Worm (Caenorhabditis elegans) whole organism, late embryonic: ENCODE measurements around the gene fbxa-2.

Experiments used
- F13H6.1 ChIP-seq: sonication (generic microtip); optimal IDR thresholded peaks from 2 replicates; lab custom pipeline; 2016; ENCODE audit warnings: missing genetic modification characterization, missing compliant biosample characterization
- K09A11.1 ChIP-seq: sonication (generic microtip); optimal IDR thresholded peaks from 2 replicates; lab custom pipeline; 2017; ENCODE audit warnings: antibody characterized with exemption, mild to moderate bottlenecking, missing genetic modification characterization, missing compliant biosample characterization; ENCODE audit not compliant: insufficient read depth
- ahr-1 ChIP-seq: sonication (generic microtip); optimal IDR thresholded peaks from 2 replicates; lab custom pipeline; 2016; ENCODE audit warnings: missing genetic modification characterization, missing compliant biosample characterization
- ama-1 ChIP-seq: fragments of 150-350 bp; optimal IDR thresholded peaks from 2 replicates; lab custom pipeline; 2014
- ceh-14 ChIP-seq: sonication (generic microtip); optimal IDR thresholded peaks from 2 replicates; lab custom pipeline; 2016; ENCODE audit warnings: missing genotype, missing genetic modification characterization, missing compliant biosample characterization
- ceh-19 ChIP-seq: fragments of 200-800 bp; sonication (Bioruptor generic); optimal IDR thresholded peaks from 2 replicates; lab custom pipeline; 2018; ENCODE audit warnings: mild to moderate bottlenecking, missing genetic modification characterization, missing compliant biosample characterization
- ceh-22 ChIP-seq: sonication (generic microtip); optimal IDR thresholded peaks from 2 replicates; lab custom pipeline; 2017; ENCODE audit warnings: missing biosample characterization, missing genetic modification characterization
- ceh-45 ChIP-seq: fragments of 200-800 bp; sonication (Bioruptor generic); IDR thresholded peaks from 2 replicates; pipeline ENCODE4 v1.3.6; 2022; ENCODE audit warnings: missing genetic modification reagents, missing genetic modification characterization, missing compliant biosample characterization
- ceh-48 ChIP-seq: sonication (generic microtip); optimal IDR thresholded peaks from 2 replicates; lab custom pipeline; 2016; ENCODE audit warnings: missing genetic modification characterization, inconsistent platforms, missing compliant biosample characterization
- che-1 ChIP-seq: sonication (generic microtip); optimal IDR thresholded peaks from 2 replicates; lab custom pipeline; 2016; ENCODE audit warnings: mild to moderate bottlenecking, missing genetic modification characterization, missing compliant biosample characterization
- dmd-4 ChIP-seq: sonication (generic microtip); optimal IDR thresholded peaks from 2 replicates; lab custom pipeline; 2016; ENCODE audit warnings: borderline replicate concordance, missing genetic modification characterization, missing compliant biosample characterization
- dve-1 ChIP-seq: sonication (generic microtip); optimal IDR thresholded peaks from 2 replicates; lab custom pipeline; 2017; ENCODE audit warnings: antibody characterized with exemption, mild to moderate bottlenecking, missing genetic modification characterization, missing compliant biosample characterization
- elt-2 ChIP-seq: sonication (generic microtip); optimal IDR thresholded peaks from 2 replicates; lab custom pipeline; 2016; ENCODE audit warnings: missing genetic modification reagents, missing genetic modification characterization, missing compliant biosample characterization
- ets-4 ChIP-seq: sonication (generic microtip); optimal IDR thresholded peaks from 2 replicates; lab custom pipeline; 2016; ENCODE audit warnings: missing genetic modification characterization, missing compliant biosample characterization
- fax-1 ChIP-seq: sonication (generic microtip); optimal IDR thresholded peaks from 2 replicates; lab custom pipeline; 2016; ENCODE audit warnings: missing genotype, missing genetic modification characterization, missing compliant biosample characterization
- gmeb-2 ChIP-seq: sonication (generic microtip); optimal IDR thresholded peaks from 2 replicates; lab custom pipeline; 2016; ENCODE audit warnings: missing genetic modification characterization, inconsistent platforms, missing compliant biosample characterization
- hlh-13 ChIP-seq: fragments of 200-800 bp; sonication (Bioruptor generic); optimal IDR thresholded peaks from 2 replicates; lab custom pipeline; 2018; ENCODE audit warnings: mild to moderate bottlenecking, missing genetic modification characterization, missing compliant biosample characterization
- hlh-15 ChIP-seq: sonication (generic microtip); optimal IDR thresholded peaks from 2 replicates; lab custom pipeline; 2016; ENCODE audit warnings: missing genetic modification characterization, missing compliant biosample characterization
- madf-2 ChIP-seq: sonication (generic microtip); optimal IDR thresholded peaks from 2 replicates; lab custom pipeline; 2017; ENCODE audit warnings: missing genetic modification characterization, missing compliant biosample characterization
- mec-3 ChIP-seq: sonication (generic microtip); optimal IDR thresholded peaks from 2 replicates; lab custom pipeline; 2016; ENCODE audit warnings: borderline replicate concordance, missing genetic modification characterization, missing compliant biosample characterization
- nfya-1 ChIP-seq: sonication (generic microtip); optimal IDR thresholded peaks from 2 replicates; lab custom pipeline; 2017; ENCODE audit warnings: missing genetic modification characterization, mild to moderate bottlenecking, missing compliant biosample characterization, antibody characterized with exemption, moderate library complexity
- nhr-11 ChIP-seq: fragments of 150-350 bp; optimal IDR thresholded peaks from 2 replicates; lab custom pipeline; 2014; ENCODE audit warnings: missing biosample characterization, missing genetic modification characterization
- nhr-232 ChIP-seq: sonication (generic microtip); optimal IDR thresholded peaks from 2 replicates; lab custom pipeline; 2016; ENCODE audit warnings: missing genetic modification characterization, missing compliant biosample characterization
- npax-4 ChIP-seq: sonication (generic microtip); optimal IDR thresholded peaks from 2 replicates; lab custom pipeline; 2016; ENCODE audit warnings: missing genetic modification characterization, missing compliant biosample characterization
- odd-2 ChIP-seq: sonication (generic microtip); optimal IDR thresholded peaks from 2 replicates; lab custom pipeline; 2017; ENCODE audit warnings: antibody characterized with exemption, mild to moderate bottlenecking, missing genetic modification characterization, missing compliant biosample characterization
- pat-9 ChIP-seq: fragments of 200-800 bp; sonication (Bioruptor generic); optimal IDR thresholded peaks from 2 replicates; lab custom pipeline; 2018; ENCODE audit warnings: mild to moderate bottlenecking, missing genetic modification characterization, moderate library complexity, missing compliant biosample characterization
- pax-1 ChIP-seq: fragments of 150-350 bp; optimal IDR thresholded peaks from 2 replicates; lab custom pipeline; 2014; ENCODE audit warnings: missing biosample characterization, missing genetic modification characterization
- pros-1 ChIP-seq: fragments of 150-350 bp; optimal IDR thresholded peaks from 2 replicates; lab custom pipeline; 2014; ENCODE audit warnings: missing biosample characterization, missing genetic modification reagents, missing genetic modification characterization
- sox-2 ChIP-seq: fragments of 200-800 bp; sonication (Bioruptor generic); IDR thresholded peaks from 2 replicates; pipeline ENCODE4 v1.3.6; 2022; ENCODE audit warnings: missing genetic modification reagents, missing genetic modification characterization, missing compliant biosample characterization
- sox-4 ChIP-seq: sonication (generic microtip); optimal IDR thresholded peaks from 2 replicates; lab custom pipeline; 2017; ENCODE audit warnings: mild to moderate bottlenecking, missing genetic modification characterization, inconsistent platforms, missing compliant biosample characterization
- syd-9 ChIP-seq: sonication (generic microtip); optimal IDR thresholded peaks from 2 replicates; lab custom pipeline; 2016; ENCODE audit warnings: mild to moderate bottlenecking, missing genetic modification characterization, moderate library complexity, missing compliant biosample characterization
- tbx-7 ChIP-seq: sonication (generic microtip); optimal IDR thresholded peaks from 2 replicates; lab custom pipeline; 2016; ENCODE audit warnings: missing genotype, missing genetic modification characterization, missing compliant biosample characterization
- ttx-3 ChIP-seq: sonication (generic microtip); optimal IDR thresholded peaks from 2 replicates; lab custom pipeline; 2016; ENCODE audit warnings: missing genetic modification reagents, missing genetic modification characterization, missing compliant biosample characterization
- unc-86 ChIP-seq: sonication (generic microtip); optimal IDR thresholded peaks from 2 replicates; lab custom pipeline; 2016; ENCODE audit warnings: missing genetic modification characterization, missing compliant biosample characterization
- ztf-16 ChIP-seq: sonication (generic microtip); optimal IDR thresholded peaks from 2 replicates; lab custom pipeline; 2017; ENCODE audit warnings: missing genetic modification characterization, missing compliant biosample characterization

Gene fbxa-2

ce11 chrV:16229896-16230295 lies 39.6 kb downstream of the fbxa-2 start, which contains the start of the genes F21H7.2 and F21H7.12:
Gene F21H7.2 (minus strand): TSS chrV:16229996.
Gene F21H7.12 (plus strand): TSS chrV:16230165.
- no peak for TF ChIP-seq madf-2 (tag; lab: Kevin White, UChicago)

- TF ChIP-seq sox-4 (no peak), ceh-14 (tag; lab: Kevin White, UChicago) (no peak), ceh-45 (GFP tag; lab: Robert Waterston, UW) (no peak), ama-1 (lab: Kevin White, UChicago) (no peak), madf-2 (tag; lab: Kevin White, UChicago) (no peak), ttx-3 (tag; lab: Kevin White, UChicago) (no peak), che-1 (no peak), elt-2 (tag; lab: Kevin White, UChicago) (no peak), pat-9 (no peak), hlh-15 (tag; lab: Kevin White, UChicago) (no peak), ceh-22 (tag; lab: Kevin White, UChicago) (no peak), odd-2 (tag; lab: Kevin White, UChicago) (no peak), pax-1 (tag; lab: Kevin White, UChicago) (no peak)
Observed at ce11 chrV:16229439-16229838, 40.0 kb downstream of the fbxa-2 start.

- no peak for TF ChIP-seq dmd-4
- no peak for TF ChIP-seq ceh-22 (tag; lab: Kevin White, UChicago)
- TF ChIP-seq nfya-1 (tag; lab: Kevin White, UChicago): no peak
- TF ChIP-seq ztf-16: no peak
- TF ChIP-seq nhr-11: no peak
- no peak for TF ChIP-seq pros-1 (tag; lab: Kevin White, UChicago)
- TF ChIP-seq F13H6.1 (tag; lab: Kevin White, UChicago): no peak
- no peak for TF ChIP-seq ttx-3 (tag; lab: Kevin White, UChicago)
- no peak for TF ChIP-seq ama-1 (lab: Kevin White, UChicago)
- TF ChIP-seq pax-1 (tag; lab: Kevin White, UChicago): no peak
- no peak for TF ChIP-seq nhr-232 (tag; lab: Kevin White, UChicago)
- TF ChIP-seq K09A11.1 (tag; lab: Kevin White, UChicago): no peak
- TF ChIP-seq ets-4: no peak
- no peak for TF ChIP-seq odd-2 (tag; lab: Kevin White, UChicago)
- TF ChIP-seq npax-4 (tag; lab: Kevin White, UChicago): no peak
- TF ChIP-seq unc-86 (tag; lab: Kevin White, UChicago): no peak
- no peak for TF ChIP-seq ahr-1 (tag; lab: Kevin White, UChicago)
- TF ChIP-seq tbx-7 (tag; lab: Kevin White, UChicago): no peak
- no peak for TF ChIP-seq che-1
Observed at ce11 chrV:16226581-16226980, 42.9 kb downstream of the fbxa-2 start, which contains the start of gene F11A5.13. Gene F11A5.13 (minus strand): TSS chrV:16226681.

ce11 chrV:16225524-16226116 lies 43.8 kb downstream of the fbxa-2 start:
- no peak for TF ChIP-seq odd-2 (tag; lab: Kevin White, UChicago)
- TF ChIP-seq hlh-15 (tag; lab: Kevin White, UChicago): no peak
- TF ChIP-seq mec-3 (tag; lab: Kevin White, UChicago): no peak
- TF ChIP-seq pros-1 (tag; lab: Kevin White, UChicago): no peak
- no peak for TF ChIP-seq elt-2 (tag; lab: Kevin White, UChicago)
- no peak for TF ChIP-seq ahr-1 (tag; lab: Kevin White, UChicago)
- TF ChIP-seq gmeb-2 (tag; lab: Kevin White, UChicago): no peak
- no peak for TF ChIP-seq ceh-48 (tag; lab: Kevin White, UChicago)
- TF ChIP-seq ceh-19 (GFP tag; lab: Kevin White, UChicago): no peak
- no peak for TF ChIP-seq fax-1 (tag; lab: Kevin White, UChicago)
- TF ChIP-seq dve-1: no peak
- no peak for TF ChIP-seq nfya-1 (tag; lab: Kevin White, UChicago)
- TF ChIP-seq hlh-13: no peak
- no peak for TF ChIP-seq syd-9 (tag; lab: Kevin White, UChicago)
- TF ChIP-seq sox-2 (GFP tag; lab: Robert Waterston, UW): no peak
